ENCODE assay signal across 1 fruit fly cellular context in genomic region chrX:4106756-4107155, dm6.
A peak's percentile ranks its signal among the peaks of the same experiment; 100 is the strongest.
TF ChIP-seq lines count a peak whose summit lies in the region.

No protein-coding gene starts in this region.

TF ChIP-seq in whole organism, embryonic, 481 proteins besides CTCF, POLR2A, EP300 and RAD21 (continued from another document):
- TF ChIP-seq CG43689 (GFP tag; IDR thresholded peaks at IDR 0.05; lab: Robert Waterston, UW): no peak
- TF ChIP-seq PHDP (tag; optimal IDR thresholded peaks at IDR 0.05; lab: Kevin White, UChicago): peak; percentile 21
- no peak for TF ChIP-seq CG2875 (GFP tag; optimal IDR thresholded peaks at IDR 0.05; lab: Kevin White, UChicago)
- TF ChIP-seq usp (GFP tag; optimal IDR thresholded peaks at IDR 0.05; lab: Kevin White, UChicago): no peak
- peak; percentile 41 for TF ChIP-seq Ssrp (tag; optimal IDR thresholded peaks at IDR 0.05; lab: Kevin White, UChicago)
- TF ChIP-seq D (optimal IDR thresholded peaks at IDR 0.05; lab: Kevin White, UChicago): no peak
- TF ChIP-seq D (GFP tag; optimal IDR thresholded peaks at IDR 0.05; lab: Kevin White, UChicago): peak; percentile 34
- no peak for TF ChIP-seq CG17612 (GFP tag; IDR thresholded peaks at IDR 0.05; lab: Robert Waterston, UW)
- TF ChIP-seq az2 (GFP tag; optimal IDR thresholded peaks at IDR 0.05; lab: Kevin White, UChicago): peak; percentile 22
- no peak for TF ChIP-seq Side (GFP tag; optimal IDR thresholded peaks at IDR 0.05; lab: Kevin White, UChicago)
- TF ChIP-seq CG2712 (tag; optimal IDR thresholded peaks at IDR 0.05; lab: Kevin White, UChicago): peak; percentile 63
- TF ChIP-seq CG9797 (GFP tag; optimal IDR thresholded peaks at IDR 0.05; lab: Kevin White, UChicago): no peak
- TF ChIP-seq hth (optimal IDR thresholded peaks at IDR 0.05; lab: Kevin White, UChicago): no peak
- TF ChIP-seq CG9215 (GFP tag; IDR thresholded peaks at IDR 0.05; lab: Robert Waterston, UW): peak; percentile 20; the same call in 1 of the 2 replicates
- no peak for TF ChIP-seq al (GFP tag; IDR thresholded peaks at IDR 0.05; lab: Robert Waterston, UW)
- TF ChIP-seq Gug (GFP tag; IDR thresholded peaks at IDR 0.05; lab: Robert Waterston, UW): 0 out of 4 replicates have a peak, but pooled peaks have one; percentile 4
- no peak for TF ChIP-seq Doc3 (GFP tag; IDR thresholded peaks at IDR 0.05; lab: Robert Waterston, UW; ENCODE audit: partially characterized antibody)
- no peak for TF ChIP-seq tx (GFP tag; optimal IDR thresholded peaks at IDR 0.05; lab: Kevin White, UChicago)
- no peak for TF ChIP-seq mld (GFP tag; IDR thresholded peaks at IDR 0.05; lab: Robert Waterston, UW; ENCODE audit: partially characterized antibody)
- no peak for TF ChIP-seq gsb (GFP tag; IDR thresholded peaks at IDR 0.05; lab: Robert Waterston, UW)
- peak; percentile 29 for TF ChIP-seq Hsf (GFP tag; optimal IDR thresholded peaks at IDR 0.05; lab: Kevin White, UChicago)
- TF ChIP-seq CG12769 (tag; optimal IDR thresholded peaks at IDR 0.05; lab: Kevin White, UChicago): peak; percentile 6
- no peak for TF ChIP-seq Dek (tag; optimal IDR thresholded peaks at IDR 0.05; lab: Kevin White, UChicago)
- TF ChIP-seq lola (GFP tag; optimal IDR thresholded peaks at IDR 0.05; lab: Kevin White, UChicago): peak in 1 of 3 experiments; percentile 45
- TF ChIP-seq CG18619 (GFP tag; optimal IDR thresholded peaks at IDR 0.05; lab: Kevin White, UChicago): peak; percentile 10
- no peak for TF ChIP-seq ERR (GFP tag; optimal IDR thresholded peaks at IDR 0.05; lab: Kevin White, UChicago)
- TF ChIP-seq klu (GFP tag; IDR thresholded peaks at IDR 0.05; lab: Robert Waterston, UW): no peak
- no peak for TF ChIP-seq gcm (GFP tag; optimal IDR thresholded peaks at IDR 0.05; lab: Kevin White, UChicago)
- no peak for TF ChIP-seq CG12744 (GFP tag; optimal IDR thresholded peaks at IDR 0.05; lab: Kevin White, UChicago)
- peak; percentile 23 for TF ChIP-seq mam (GFP tag; optimal IDR thresholded peaks at IDR 0.05; lab: Kevin White, UChicago)
- peak; percentile 48 for TF ChIP-seq CG17829 (tag; optimal IDR thresholded peaks at IDR 0.05; lab: Kevin White, UChicago)
- TF ChIP-seq Ptx1 (GFP tag; IDR thresholded peaks at IDR 0.05; lab: Robert Waterston, UW): peak; percentile 35; the same call in 1 of the 2 replicates
- TF ChIP-seq tap (tag; optimal IDR thresholded peaks at IDR 0.05; lab: Kevin White, UChicago): no peak
- peak; percentile 77 for TF ChIP-seq CG11696 (GFP tag; IDR thresholded peaks at IDR 0.05; lab: Robert Waterston, UW)
- peak; percentile 34; the same call in 1 of the 2 replicates for TF ChIP-seq CG31441 (GFP tag; IDR thresholded peaks at IDR 0.05; lab: Robert Waterston, UW)
- TF ChIP-seq pros (GFP tag; optimal IDR thresholded peaks at IDR 0.05; lab: Kevin White, UChicago): no peak
- TF ChIP-seq CG18764 (GFP tag; optimal IDR thresholded peaks at IDR 0.05; lab: Kevin White, UChicago): no peak
- TF ChIP-seq CG4854 (GFP tag; optimal IDR thresholded peaks at IDR 0.05; lab: Kevin White, UChicago): no peak
- no peak for TF ChIP-seq Rx (GFP tag; IDR thresholded peaks at IDR 0.05; lab: Robert Waterston, UW)
- TF ChIP-seq CG17328 (GFP tag; IDR thresholded peaks at IDR 0.05; lab: Robert Waterston, UW): no peak
